Fruit fly (Drosophila melanogaster): ENCODE results near the gene CG9119.

CG9119 gene

DNA sequence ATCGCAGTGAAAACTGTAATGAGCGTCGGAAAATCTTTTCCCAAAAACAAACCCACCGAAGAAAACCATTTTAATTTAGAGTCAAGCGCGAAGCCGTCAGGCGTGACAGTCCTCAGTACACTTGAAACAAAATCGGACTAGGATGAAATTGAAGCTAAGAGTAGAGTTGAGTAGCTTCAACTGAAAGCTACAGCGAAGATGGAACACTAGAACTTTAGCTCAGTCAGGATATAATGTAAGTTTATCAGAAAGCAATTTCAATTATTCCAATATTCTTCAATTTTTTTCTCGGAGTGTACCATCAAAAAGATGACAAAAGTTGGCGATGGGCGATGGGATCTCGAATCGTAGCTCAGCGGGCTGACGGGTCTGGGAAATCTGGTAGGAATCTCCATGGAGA, 11.9 kb upstream of the CG9119 start:
- TF ChIP-seq CG10209 (GFP tag; optimal IDR thresholded peaks at IDR 0.05) (peak; percentile 27), CG8388 (GFP tag; optimal IDR thresholded peaks at IDR 0.05) (peak; percentile 56), unpg (GFP tag; optimal IDR thresholded peaks at IDR 0.05) (peak; percentile 58), CG14014 (GFP tag; IDR thresholded peaks at IDR 0.05) (no peak), rib (GFP tag; IDR thresholded peaks at IDR 0.05) (no peak), Doc3 (GFP tag; IDR thresholded peaks at IDR 0.05; ENCODE audit: partially characterized antibody) (no peak), CG31441 (GFP tag; IDR thresholded peaks at IDR 0.05) (peak; percentile 48), CG10543 (GFP tag; optimal IDR thresholded peaks at IDR 0.05) (no peak), C15 (GFP tag; IDR thresholded peaks at IDR 0.05) (no peak), sd (tag; optimal IDR thresholded peaks at IDR 0.05) (no peak), fd96Cb (tag; optimal IDR thresholded peaks at IDR 0.05) (peak; percentile 67), grau (tag; optimal IDR thresholded peaks at IDR 0.05) (peak; percentile 44), dpn (GFP tag; optimal IDR thresholded peaks at IDR 0.05) (peak; percentile 16 to 39), tin (GFP tag; optimal IDR thresholded peaks at IDR 0.05) (peak; percentile 53), btn (GFP tag; optimal IDR thresholded peaks at IDR 0.05) (peak; percentile 47), BEAF-32 (GFP tag; optimal IDR thresholded peaks at IDR 0.05) (no peak), org-1 (GFP tag; optimal IDR thresholded peaks at IDR 0.05) (no peak), CG8359 (GFP tag; optimal IDR thresholded peaks at IDR 0.05; ENCODE audit: borderline replicate concordance) (peak; percentile 21), ttk (GFP tag; IDR thresholded peaks at IDR 0.05) (0 out of 2 replicates have a peak, but pooled peaks have one; percentile 30), NC2α (GFP tag; optimal IDR thresholded peaks at IDR 0.05) (no peak), Atf6 (GFP tag; IDR thresholded peaks at IDR 0.05) (0 out of 2 replicates have a peak, but pooled peaks have one; percentile 24), CG3281 (GFP tag; optimal IDR thresholded peaks at IDR 0.05) (no peak), Taf1 (GFP tag; IDR thresholded peaks at IDR 0.05) (no peak), Asciz (GFP tag; optimal IDR thresholded peaks at IDR 0.05) (peak; percentile 53), CG31224 (GFP tag; IDR thresholded peaks at IDR 0.05) (no peak), CG4328 (GFP tag; optimal IDR thresholded peaks at IDR 0.05) (no peak), chn (GFP tag; optimal IDR thresholded peaks at IDR 0.05) (peak; percentile 15), tap (tag; optimal IDR thresholded peaks at IDR 0.05) (peak; percentile 48), CG11093 (GFP tag; IDR thresholded peaks at IDR 0.05) (no peak), CG18476 (GFP tag; optimal IDR thresholded peaks at IDR 0.05) (peak; percentile 18), pnt (GFP tag; optimal IDR thresholded peaks at IDR 0.05) (peak; percentile 24), row (GFP tag; IDR thresholded peaks at IDR 0.05) (peak; percentile 50; the same call in 2 of the 3 replicates), dan (GFP tag; IDR thresholded peaks at IDR 0.05) (no peak), H2.0 (GFP tag; IDR thresholded peaks at IDR 0.05) (no peak), D19A (tag; optimal IDR thresholded peaks at IDR 0.05) (peak; percentile 50), CG9727 (GFP tag; optimal IDR thresholded peaks at IDR 0.05) (peak; percentile 9), esg (GFP tag; conservative IDR thresholded peaks at IDR 0.05) (peak; percentile 29), CG1603 (tag; optimal IDR thresholded peaks at IDR 0.05) (peak; percentile 73), CG8290 (GFP tag; optimal IDR thresholded peaks at IDR 0.05) (no peak), CG8290 (tag; optimal IDR thresholded peaks at IDR 0.05) (peak in 1 of 2 experiments; percentile 45), schlank (tag; optimal IDR thresholded peaks at IDR 0.05) (no peak), luna (GFP tag; optimal IDR thresholded peaks at IDR 0.05) (no peak), CG33213 (GFP tag; optimal IDR thresholded peaks at IDR 0.05) (peak; percentile 33), ro (GFP tag; IDR thresholded peaks at IDR 0.05) (no peak), CG30431 (GFP tag; optimal IDR thresholded peaks at IDR 0.05) (peak; percentile 36), gfzf (GFP tag; optimal IDR thresholded peaks at IDR 0.05) (no peak), gsb (GFP tag; IDR thresholded peaks at IDR 0.05) (no peak), CG3847 (GFP tag; IDR thresholded peaks at IDR 0.05) (no peak), pita (GFP tag; optimal IDR thresholded peaks at IDR 0.05) (no peak), CG6765 (GFP tag; optimal IDR thresholded peaks at IDR 0.05) (no peak), CG9437 (GFP tag; optimal IDR thresholded peaks at IDR 0.05) (no peak), Eip74EF (GFP tag; optimal IDR thresholded peaks at IDR 0.05) (no peak)
